Worm (Caenorhabditis elegans) whole organism, late embryonic: Measurements from ENCODE around the gene srx-50.

Source experiments
- che-1 ChIP-seq: sonication (generic microtip); optimal IDR thresholded peaks from 2 replicates; lab custom pipeline; 2016; ENCODE audit warnings: mild to moderate bottlenecking, missing genetic modification characterization, missing compliant biosample characterization
- elt-2 ChIP-seq: sonication (generic microtip); optimal IDR thresholded peaks from 2 replicates; lab custom pipeline; 2016; ENCODE audit warnings: missing genetic modification reagents, missing genetic modification characterization, missing compliant biosample characterization
- fax-1 ChIP-seq: sonication (generic microtip); optimal IDR thresholded peaks from 2 replicates; lab custom pipeline; 2016; ENCODE audit warnings: missing genotype, missing genetic modification characterization, missing compliant biosample characterization
- hlh-30 ChIP-seq: sonication (generic microtip); optimal IDR thresholded peaks from 2 replicates; lab custom pipeline; 2017; ENCODE audit warnings: antibody characterized with exemption, missing genetic modification characterization, missing compliant biosample characterization; ENCODE audit not compliant: insufficient read depth
- unc-3 ChIP-seq, 2 experiments: fragments of 200-800 bp in 1 of 2; sonication (Bioruptor generic) in 1 of 2; sonication (generic microtip) in 1 of 2; conservative IDR thresholded peaks in 1 of 2; optimal IDR thresholded peaks in 1 of 2; 2 replicates each; pipeline versions ENCODE4 v1.3.6 to Lab custom; 2016 to 2022; ENCODE audit warnings: missing compliant biosample characterization in 2 of 2, missing genetic modification characterization in 2 of 2, missing genetic modification reagents in 1 of 2

DNA sequence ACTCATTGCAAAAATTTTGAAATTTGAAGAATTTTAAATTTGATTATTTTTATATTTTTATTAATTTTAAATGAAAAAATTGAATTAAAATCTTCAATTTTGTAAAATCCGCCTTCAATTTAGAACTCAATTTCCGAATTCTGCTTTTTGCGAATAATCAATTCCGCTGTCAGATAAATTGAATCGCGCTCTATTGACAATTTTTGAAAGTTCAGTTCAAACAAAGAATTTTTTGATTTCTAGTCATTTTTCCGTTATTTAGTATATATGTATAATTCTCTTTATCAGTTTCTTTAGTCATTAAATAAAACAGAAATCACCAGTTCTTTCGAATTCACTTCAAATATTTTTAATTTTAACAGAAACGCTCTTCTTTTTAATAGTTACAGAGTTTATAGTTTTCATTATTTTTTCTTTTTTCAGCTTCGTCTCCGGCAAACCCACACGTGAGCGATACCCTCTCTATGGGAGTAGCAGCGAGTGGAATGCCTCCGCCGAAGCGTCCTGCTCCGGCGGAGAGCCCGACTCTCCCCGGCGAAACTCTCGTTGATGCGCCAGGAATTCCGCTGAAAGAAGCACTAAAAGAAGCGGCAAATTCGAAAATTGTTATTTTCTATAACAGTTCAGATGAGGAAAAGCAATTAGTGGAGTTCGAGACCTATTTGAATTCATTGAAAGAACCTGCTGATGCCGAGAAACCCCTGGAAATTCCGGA, 44.9 kb upstream of the srx-50 start:
- no peak for TF ChIP-seq hlh-30 (tag; lab: Kevin White, UChicago)
- no peak for TF ChIP-seq unc-3 (GFP tag; conservative IDR thresholded peaks at IDR 0.05; lab: Robert Waterston, UW)
- TF ChIP-seq unc-3 (tag; optimal IDR thresholded peaks at IDR 0.05; lab: Kevin White, UChicago): no peak
- TF ChIP-seq fax-1 (tag; lab: Kevin White, UChicago): no peak
- TF ChIP-seq che-1 (tag; lab: Kevin White, UChicago): no peak
- no peak for TF ChIP-seq elt-2 (tag; lab: Kevin White, UChicago)
